Fruit fly (Drosophila melanogaster): ENCODE results near the gene Mkp.

Gene Mkp

dm6 chr3L:145998-146576, 38.3 kb downstream of the Mkp start, which contains the start of gene CG6845 (continued):
- no peak for TF ChIP-seq Dek (tag; optimal IDR thresholded peaks at IDR 0.05)
- peak; percentile 33 for TF ChIP-seq CG33213 (GFP tag; optimal IDR thresholded peaks at IDR 0.05)
- peak; percentile 73 for TF ChIP-seq vnd (GFP tag; IDR thresholded peaks at IDR 0.05; ENCODE audit: partially characterized antibody)
- TF ChIP-seq Lim3 (GFP tag; IDR thresholded peaks at IDR 0.05), result no peak
- TF ChIP-seq CG4854 (GFP tag; optimal IDR thresholded peaks at IDR 0.05), result no peak
- TF ChIP-seq fd96Cb (tag; optimal IDR thresholded peaks at IDR 0.05), result no peak
- peak; percentile 80 for TF ChIP-seq CG6791 (GFP tag; IDR thresholded peaks at IDR 0.05; ENCODE audit: partially characterized antibody)
- TF ChIP-seq eyg (GFP tag; optimal IDR thresholded peaks at IDR 0.05), result no peak
- TF ChIP-seq CG12071 (GFP tag; optimal IDR thresholded peaks at IDR 0.05), result no peak
- TF ChIP-seq CG7928 (GFP tag; optimal IDR thresholded peaks at IDR 0.05), result peak; percentile 15
- TF ChIP-seq Nf-YA (GFP tag; IDR thresholded peaks at IDR 0.05), result no peak
- TF ChIP-seq HLHmδ (GFP tag; optimal IDR thresholded peaks at IDR 0.05), result no peak
- TF ChIP-seq inv (GFP tag; IDR thresholded peaks at IDR 0.05; ENCODE audit: partially characterized antibody), result peak; percentile 55; the same call in 1 of the 2 replicates
- TF ChIP-seq Dll (GFP tag; IDR thresholded peaks at IDR 0.05; ENCODE audit: partially characterized antibody), result peak; percentile 78
- no peak for TF ChIP-seq CG32767 (GFP tag; IDR thresholded peaks at IDR 0.05)
- no peak for TF ChIP-seq Neu2 (GFP tag; optimal IDR thresholded peaks at IDR 0.05; ENCODE audit: borderline replicate concordance)
- TF ChIP-seq CG14014 (GFP tag; IDR thresholded peaks at IDR 0.05), result no peak
- TF ChIP-seq Max (GFP tag; optimal IDR thresholded peaks at IDR 0.05), result no peak
- peak; percentile 84 for TF ChIP-seq CG14860 (GFP tag; IDR thresholded peaks at IDR 0.05; ENCODE audit: partially characterized antibody)
- peak; percentile 85 for TF ChIP-seq sna (GFP tag; IDR thresholded peaks at IDR 0.05; ENCODE audit: partially characterized antibody)
- peak; percentile 81 for TF ChIP-seq hbn (GFP tag; IDR thresholded peaks at IDR 0.05; ENCODE audit: partially characterized antibody)
- no peak for TF ChIP-seq CG7372 (GFP tag; IDR thresholded peaks at IDR 0.05)
- TF ChIP-seq CG18599 (GFP tag; optimal IDR thresholded peaks at IDR 0.05), result no peak
- no peak for TF ChIP-seq CG11723 (GFP tag; optimal IDR thresholded peaks at IDR 0.05)
- no peak for TF ChIP-seq Drgx (GFP tag; IDR thresholded peaks at IDR 0.05)
- TF ChIP-seq stc (GFP tag; IDR thresholded peaks at IDR 0.05), result no peak
- TF ChIP-seq CG12659 (GFP tag; optimal IDR thresholded peaks at IDR 0.05), result peak; percentile 26
- TF ChIP-seq E2f2 (GFP tag; IDR thresholded peaks at IDR 0.05), result peak; percentile 99
- TF ChIP-seq sug (tag; optimal IDR thresholded peaks at IDR 0.05), result peak; percentile 43
- TF ChIP-seq grau (tag; optimal IDR thresholded peaks at IDR 0.05), result no peak
- TF ChIP-seq Mad (GFP tag; optimal IDR thresholded peaks at IDR 0.05), result no peak
- TF ChIP-seq CG6175 (GFP tag; IDR thresholded peaks at IDR 0.05), result no peak
- TF ChIP-seq Hmr (GFP tag; optimal IDR thresholded peaks at IDR 0.05), result peak; percentile 36
- TF ChIP-seq ro (GFP tag; IDR thresholded peaks at IDR 0.05), result no peak
- TF ChIP-seq pzg (GFP tag; optimal IDR thresholded peaks at IDR 0.05), result peak; percentile 92
- no peak for TF ChIP-seq Oli (tag; optimal IDR thresholded peaks at IDR 0.05)
- no peak for TF ChIP-seq jumu (GFP tag; optimal IDR thresholded peaks at IDR 0.05)
- TF ChIP-seq lab (GFP tag; optimal IDR thresholded peaks at IDR 0.05), result no peak
- no peak for TF ChIP-seq wdn (GFP tag; IDR thresholded peaks at IDR 0.05)
- TF ChIP-seq CG2202 (tag; optimal IDR thresholded peaks at IDR 0.05), result no peak
- no peak for TF ChIP-seq tap (tag; optimal IDR thresholded peaks at IDR 0.05)
- no peak for TF ChIP-seq CG5953 (GFP tag; IDR thresholded peaks at IDR 0.05)
- no peak for TF ChIP-seq exex (tag; optimal IDR thresholded peaks at IDR 0.05)
- no peak for TF ChIP-seq CG9609 (GFP tag; optimal IDR thresholded peaks at IDR 0.05)
- TF ChIP-seq CG13424 (tag; optimal IDR thresholded peaks at IDR 0.05), result no peak
- peak; percentile 9 for TF ChIP-seq nom (GFP tag; optimal IDR thresholded peaks at IDR 0.05)
- peak; percentile 86 for TF ChIP-seq ato (GFP tag; IDR thresholded peaks at IDR 0.05; ENCODE audit: partially characterized antibody)
- no peak for TF ChIP-seq dm (GFP tag; optimal IDR thresholded peaks at IDR 0.05)
- TF ChIP-seq zen2 (GFP tag; IDR thresholded peaks at IDR 0.05; ENCODE audit: partially characterized antibody), result peak; percentile 88

All from whole organism, embryonic.